Worm (Caenorhabditis elegans) whole organism, L2 larva: Measurements from ENCODE around the gene nlf-1.
A peak's percentile ranks its signal among the peaks of the same experiment; 100 is the strongest.

Experiments
- F13H6.1 ChIP-seq: sonication (generic microtip); optimal IDR thresholded peaks from 2 replicates; lab custom pipeline; 2016; ENCODE audit warnings: missing genetic modification characterization, missing compliant biosample characterization
- R02D3.7 ChIP-seq: fragments of 150-350 bp; optimal IDR thresholded peaks from 2 replicates; lab custom pipeline; 2014; ENCODE audit warnings: missing biosample characterization, missing genetic modification characterization
- Y55F3AM.14 ChIP-seq: fragments of 200-800 bp; sonication (Bioruptor generic); optimal IDR thresholded peaks from 2 replicates; lab custom pipeline; 2018; ENCODE audit warnings: mild to moderate bottlenecking, missing genetic modification characterization, missing compliant biosample characterization
- ZK546.5 ChIP-seq: sonication (generic microtip); optimal IDR thresholded peaks from 2 replicates; lab custom pipeline; 2017; ENCODE audit warnings: missing biosample characterization, missing genetic modification characterization
- aly-2 ChIP-seq: fragments of 150-350 bp; optimal IDR thresholded peaks from 2 replicates; lab custom pipeline; 2014; ENCODE audit warnings: missing biosample characterization, missing genetic modification characterization
- ama-1 ChIP-seq: fragments of 150-350 bp; optimal IDR thresholded peaks from 2 replicates; lab custom pipeline; 2018; ENCODE audit warnings: inconsistent platforms
- blmp-1 ChIP-seq: sonication (generic microtip); optimal IDR thresholded peaks from 2 replicates; lab custom pipeline; 2017; ENCODE audit warnings: missing genetic modification characterization, mild to moderate bottlenecking, missing compliant biosample characterization, antibody characterized with exemption, moderate library complexity; ENCODE audit not compliant: insufficient read depth
- ceh-82 ChIP-seq: fragments of 150-350 bp; optimal IDR thresholded peaks from 2 replicates; lab custom pipeline; 2014; ENCODE audit warnings: missing biosample characterization, missing genetic modification characterization
- crh-2 ChIP-seq: sonication (generic microtip); optimal IDR thresholded peaks from 2 replicates; lab custom pipeline; 2017; ENCODE audit warnings: missing biosample characterization, missing genetic modification characterization
- elt-3 ChIP-seq: sonication (generic microtip); optimal IDR thresholded peaks from 2 replicates; lab custom pipeline; 2017; ENCODE audit warnings: missing biosample characterization, missing genetic modification characterization
- fos-1 ChIP-seq: fragments of 150-350 bp; optimal IDR thresholded peaks from 2 replicates; lab custom pipeline; 2014; ENCODE audit warnings: missing biosample characterization, missing genetic modification characterization
- gmeb-1 ChIP-seq: fragments of 150-350 bp; optimal IDR thresholded peaks from 2 replicates; lab custom pipeline; 2014; ENCODE audit warnings: missing biosample characterization, missing genetic modification characterization
- lin-11 ChIP-seq: fragments of 150-350 bp; sonication (generic microtip); optimal IDR thresholded peaks from 2 replicates; lab custom pipeline; 2014; ENCODE audit warnings: missing biosample characterization, missing genetic modification characterization, inconsistent platforms, mixed read lengths
- lin-13 ChIP-seq: fragments of 150-350 bp; optimal IDR thresholded peaks from 2 replicates; lab custom pipeline; 2014; ENCODE audit warnings: missing biosample characterization, missing genetic modification reagents, missing genetic modification characterization
- lin-39 ChIP-seq: fragments of 150-350 bp; optimal IDR thresholded peaks from 2 replicates; lab custom pipeline; 2014; ENCODE audit warnings: missing biosample characterization, missing genetic modification reagents, missing genetic modification characterization
- lsy-2 ChIP-seq, 2 experiments: fragments of 150-350 bp in 1 of 2; sonication (generic microtip) in 1 of 2; optimal IDR thresholded peaks; 2 replicates each; lab custom pipeline; 2014 to 2017; ENCODE audit warnings: missing biosample characterization in 2 of 2, missing genetic modification characterization in 2 of 2
- mab-5 ChIP-seq: fragments of 150-350 bp; optimal IDR thresholded peaks from 2 replicates; lab custom pipeline; 2014; ENCODE audit warnings: missing biosample characterization, missing genetic modification characterization
- mbf-1 ChIP-seq: sonication (generic microtip); optimal IDR thresholded peaks from 2 replicates; lab custom pipeline; 2017; ENCODE audit warnings: missing biosample characterization, missing genetic modification characterization
- mdl-1 ChIP-seq, 2 experiments: fragments of 150-350 bp in 1 of 2; sonication (generic microtip) in 1 of 2; optimal IDR thresholded peaks; 2 replicates each; lab custom pipeline; 2017; ENCODE audit warnings: missing biosample characterization in 2 of 2, missing genetic modification characterization in 2 of 2
- nhr-11 ChIP-seq: fragments of 150-350 bp; optimal IDR thresholded peaks from 2 replicates; lab custom pipeline; 2014; ENCODE audit warnings: missing biosample characterization, missing genetic modification characterization
- nhr-12 ChIP-seq: fragments of 150-350 bp; optimal IDR thresholded peaks from 2 replicates; lab custom pipeline; 2014; ENCODE audit warnings: missing biosample characterization, missing genetic modification characterization
- nhr-129 ChIP-seq: fragments of 150-350 bp; optimal IDR thresholded peaks from 2 replicates; lab custom pipeline; 2014; ENCODE audit warnings: missing biosample characterization, missing genetic modification characterization
- nhr-21 ChIP-seq: fragments of 150-350 bp; optimal IDR thresholded peaks from 2 replicates; lab custom pipeline; 2014; ENCODE audit warnings: missing biosample characterization, missing genetic modification characterization
- nhr-23 ChIP-seq: fragments of 150-350 bp; optimal IDR thresholded peaks from 2 replicates; lab custom pipeline; 2014; ENCODE audit warnings: missing biosample characterization, missing genetic modification reagents, missing genetic modification characterization
- nhr-25 ChIP-seq: fragments of 150-350 bp; sonication (generic microtip); optimal IDR thresholded peaks from 3 replicates; lab custom pipeline; 2014; ENCODE audit warnings: missing biosample characterization, missing genetic modification characterization
- nhr-6 ChIP-seq: fragments of 150-350 bp; optimal IDR thresholded peaks from 2 replicates; lab custom pipeline; 2014; ENCODE audit warnings: missing biosample characterization, missing genetic modification characterization
- sem-4 ChIP-seq: fragments of 150-350 bp; optimal IDR thresholded peaks from 2 replicates; lab custom pipeline; 2014; ENCODE audit warnings: missing biosample characterization, missing genetic modification reagents, missing genetic modification characterization
- skn-1 ChIP-seq: sonication (generic microtip); optimal IDR thresholded peaks from 2 replicates; lab custom pipeline; 2017; ENCODE audit warnings: missing biosample characterization, missing genetic modification characterization
- sma-3 ChIP-seq: sonication (generic microtip); optimal IDR thresholded peaks from 2 replicates; lab custom pipeline; 2016; ENCODE audit warnings: missing genetic modification reagents, missing genetic modification characterization, missing compliant biosample characterization
- sma-9 ChIP-seq, 2 experiments: fragments of 150-350 bp in 1 of 2; sonication (generic microtip) in 1 of 2; optimal IDR thresholded peaks; 2 replicates each; lab custom pipeline; 2014 to 2016; ENCODE audit warnings: missing genetic modification characterization in 2 of 2, mild to moderate bottlenecking in 1 of 2, missing biosample characterization in 1 of 2, missing compliant biosample characterization in 1 of 2, missing genetic modification reagents in 1 of 2, moderate library complexity in 1 of 2
- snpc-4 ChIP-seq: fragments of 150-350 bp; optimal IDR thresholded peaks from 2 replicates; lab custom pipeline; 2014; ENCODE audit warnings: missing biosample characterization, missing genetic modification characterization
- unc-55 ChIP-seq: fragments of 150-350 bp; sonication (generic microtip); optimal IDR thresholded peaks from 3 replicates; lab custom pipeline; 2014; ENCODE audit warnings: missing biosample characterization, missing genetic modification reagents, missing genetic modification characterization
- unc-62 ChIP-seq: fragments of 150-350 bp; optimal IDR thresholded peaks from 2 replicates; lab custom pipeline; 2014; ENCODE audit warnings: missing biosample characterization, missing genetic modification reagents, missing genetic modification characterization
- zag-1 ChIP-seq: fragments of 150-350 bp; optimal IDR thresholded peaks from 2 replicates; lab custom pipeline; 2014; ENCODE audit warnings: missing biosample characterization, missing genetic modification characterization
- ztf-1 ChIP-seq: fragments of 200-800 bp; sonication (Bioruptor generic); conservative IDR thresholded peaks from 2 replicates; pipeline ENCODE4 v1.3.6; 2022; ENCODE audit warnings: missing genetic modification characterization, missing compliant biosample characterization

Gene nlf-1

DNA sequence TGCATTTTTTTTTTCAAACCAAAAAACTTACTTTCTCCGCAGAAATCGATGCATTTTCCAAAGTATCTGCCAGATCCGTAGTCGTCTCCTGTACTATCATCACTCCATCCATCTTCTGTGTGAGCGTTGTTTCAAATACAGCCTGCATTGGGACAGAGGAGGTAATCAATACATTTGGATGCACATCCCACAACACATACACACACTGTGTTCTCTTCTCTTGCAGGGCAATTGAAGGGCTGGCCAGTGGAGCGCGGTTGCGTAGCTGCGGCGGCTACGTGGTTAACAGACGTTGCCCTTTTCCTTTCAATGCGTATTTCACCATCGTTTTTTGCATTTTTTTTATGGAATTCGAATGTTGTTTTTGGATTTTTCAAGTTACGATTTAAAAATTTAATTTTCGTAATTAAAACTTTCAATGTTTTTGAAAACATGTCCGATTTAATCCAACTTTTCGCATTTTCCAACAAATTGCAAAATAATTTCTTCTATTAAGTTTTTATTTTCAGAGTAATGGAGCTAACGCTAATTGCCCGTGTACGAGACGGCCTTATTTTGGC lies 17.8 kb upstream of the nlf-1 start, which contains the start of the genes stau-1 and sec-22 (continued):
- TF ChIP-seq snpc-4 (tag; lab: Kevin White, UChicago) (no peak), fos-1 (peak; percentile 11), nhr-6 (no peak), ama-1 (no peak), ztf-1 (GFP tag; lab: Robert Waterston, UW) (no peak), lin-11 (no peak), lin-13 (GFP tag; lab: Kevin White, UChicago) (no peak), nhr-21 (tag; lab: Kevin White, UChicago) (no peak), blmp-1 (tag; lab: Kevin White, UChicago) (peak; percentile 16), aly-2 (tag; lab: Kevin White, UChicago) (no peak), F13H6.1 (no peak), mbf-1 (no peak), ZK546.5 (tag; lab: Kevin White, UChicago) (no peak), mdl-1 (tag; optimal IDR thresholded peaks at IDR 0.05; lab: Kevin White, UChicago) (no peak)

ce11 chrX:1030867-1031266 lies 13.5 kb upstream of the nlf-1 start:
- TF ChIP-seq aly-2 (tag; lab: Kevin White, UChicago) = no peak
- no peak for TF ChIP-seq unc-62 (GFP tag; lab: Kevin White, UChicago)
- TF ChIP-seq Y55F3AM.14 (GFP tag; lab: Kevin White, UChicago) = no peak
- no peak for TF ChIP-seq F13H6.1
- TF ChIP-seq nhr-12 (tag; lab: Kevin White, UChicago) = no peak
- TF ChIP-seq nhr-6 = no peak
- no peak for TF ChIP-seq lsy-2 (tag; optimal IDR thresholded peaks at IDR 0.05; lab: Kevin White, UChicago)
- no peak for TF ChIP-seq nhr-25 (tag; lab: Kevin White, UChicago)
- no peak for TF ChIP-seq zag-1
- TF ChIP-seq skn-1 (tag; lab: Kevin White, UChicago) = no peak
- no peak for TF ChIP-seq ztf-1 (GFP tag; lab: Robert Waterston, UW)
- no peak for TF ChIP-seq sem-4 (tag; lab: Kevin White, UChicago)
- no peak for TF ChIP-seq snpc-4 (tag; lab: Kevin White, UChicago)
- no peak for TF ChIP-seq lin-39 (tag; lab: Kevin White, UChicago)
- TF ChIP-seq mab-5 = no peak
- no peak for TF ChIP-seq blmp-1 (tag; lab: Kevin White, UChicago)
- no peak for TF ChIP-seq ZK546.5 (tag; lab: Kevin White, UChicago)
- TF ChIP-seq nhr-23 = no peak
- TF ChIP-seq R02D3.7 (tag; lab: Kevin White, UChicago) = no peak
- no peak for TF ChIP-seq fos-1
- TF ChIP-seq, all 48 proteins: peak for 0

DNA sequence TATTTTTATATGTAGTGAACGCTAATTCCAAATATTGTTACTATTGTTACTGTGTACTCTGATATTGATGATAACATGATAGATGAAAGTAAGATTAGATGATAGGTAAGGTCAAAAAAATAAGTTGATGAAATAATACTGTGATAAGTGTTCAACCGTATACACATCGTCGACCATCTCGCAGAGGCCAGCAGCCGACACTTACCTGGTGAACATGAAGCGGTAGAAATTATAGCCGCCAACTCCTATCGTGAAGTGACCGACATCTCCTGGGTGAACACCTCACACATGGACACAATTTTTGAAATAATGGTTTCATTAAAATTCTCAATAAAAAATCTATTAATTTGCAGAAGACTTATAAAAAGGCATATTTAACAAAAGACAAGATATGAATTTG lies 10.0 kb upstream of the nlf-1 start:
- no peak for TF ChIP-seq aly-2 (tag; lab: Kevin White, UChicago)
- TF ChIP-seq mbf-1 = no peak
- TF ChIP-seq lin-39 (tag; lab: Kevin White, UChicago) = no peak
- TF ChIP-seq unc-55 (GFP tag; lab: Kevin White, UChicago) = no peak
- no peak for TF ChIP-seq ZK546.5 (tag; lab: Kevin White, UChicago)
- TF ChIP-seq snpc-4 (tag; lab: Kevin White, UChicago) = peak; percentile 53
- no peak for TF ChIP-seq elt-3 (tag; lab: Kevin White, UChicago)
- no peak for TF ChIP-seq ceh-82 (tag; lab: Kevin White, UChicago)
- TF ChIP-seq, all 48 proteins: peak for 1

DNA sequence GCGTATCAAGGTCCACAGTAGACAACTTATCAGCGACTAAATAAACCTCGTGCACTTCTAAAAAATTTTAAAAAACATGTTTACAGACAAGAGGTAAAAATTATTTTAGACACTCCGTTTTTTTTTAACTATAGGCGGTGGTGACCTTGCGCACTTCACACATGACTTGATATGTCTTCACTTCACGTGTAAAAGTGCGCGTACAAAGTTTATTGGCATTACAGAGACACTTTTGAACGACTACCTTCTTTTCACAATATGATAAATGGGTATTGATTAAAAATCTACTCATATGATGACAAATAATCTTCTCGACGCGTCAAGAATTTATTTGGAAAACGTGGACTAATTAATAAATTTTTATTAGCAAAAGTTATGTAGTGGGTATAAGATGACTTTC lies 9.4 kb upstream of the nlf-1 start:
- TF ChIP-seq sma-3 (GFP tag; lab: Kevin White, UChicago) = peak; percentile 54
- TF ChIP-seq nhr-11 (tag; lab: Kevin White, UChicago) = no peak
- no peak for TF ChIP-seq snpc-4 (tag; lab: Kevin White, UChicago)
- TF ChIP-seq nhr-21 (tag; lab: Kevin White, UChicago) = peak; percentile 71
- peak; percentile 44 for TF ChIP-seq sma-9 (GFP tag; optimal IDR thresholded peaks at IDR 0.05; lab: Kevin White, UChicago)
- TF ChIP-seq sma-9 (tag; optimal IDR thresholded peaks at IDR 0.05; lab: Kevin White, UChicago) = no peak
- peak; percentile 17 for TF ChIP-seq nhr-129
- TF ChIP-seq nhr-25 (tag; lab: Kevin White, UChicago) = peak; percentile 77
- peak; percentile 54 for TF ChIP-seq crh-2 (tag; lab: Kevin White, UChicago)
- peak; percentile 19 for TF ChIP-seq gmeb-1 (tag; lab: Kevin White, UChicago)
